Worm (Caenorhabditis elegans): ENCODE results near the gene exl-1.

- TF ChIP-seq pqm-1 (tag; optimal IDR thresholded peaks at IDR 0.05) (no peak), ceh-90 (tag; optimal IDR thresholded peaks at IDR 0.05) (no peak), ama-1 (optimal IDR thresholded peaks at IDR 0.05) (no peak), hpl-2 (GFP tag; optimal IDR thresholded peaks at IDR 0.05) (no peak), lsy-2 (tag; optimal IDR thresholded peaks at IDR 0.05) (no peak), swsn-7 (tag; optimal IDR thresholded peaks at IDR 0.05) (no peak), aly-2 (tag; optimal IDR thresholded peaks at IDR 0.05) (no peak), fos-1 (tag; optimal IDR thresholded peaks at IDR 0.05) (no peak), nhr-19 (GFP tag; conservative IDR thresholded peaks at IDR 0.05) (no peak), sptf-1 (tag; optimal IDR thresholded peaks at IDR 0.05) (no peak), unc-130 (tag; optimal IDR thresholded peaks at IDR 0.05) (no peak), nhr-237 (tag; optimal IDR thresholded peaks at IDR 0.05) (no peak), fkh-8 (tag; optimal IDR thresholded peaks at IDR 0.05) (no peak)
These were observed 3.7 kb upstream of the exl-1 start for ce11 chrII:14416988-14417387.

Measured in whole organism, L1 larva.